Fruit fly (Drosophila melanogaster) whole organism, embryonic: ENCODE results near the gene mld.

Source experiments
- B-H2 ChIP-seq: fragments of 200-800 bp; sonication (Bioruptor generic); optimal IDR thresholded peaks from 2 replicates; lab custom pipeline; 2018; ENCODE audit warnings: missing biosample characterization, mild to moderate bottlenecking, missing genetic modification characterization
- CG11456 ChIP-seq: fragments of 200-800 bp; sonication (Bioruptor generic); IDR thresholded peaks from 3 replicates; pipeline ENCODE4 v1.3.6; 2022; ENCODE audit warnings: missing biosample characterization, missing genetic modification characterization
- CG12155 ChIP-seq: fragments of 200-800 bp; sonication (Bioruptor generic); optimal IDR thresholded peaks from 3 replicates; lab custom pipeline; 2016; ENCODE audit warnings: missing biosample characterization, missing genetic modification characterization
- CG1233 ChIP-seq: fragments of 200-800 bp; sonication (Bioruptor generic); optimal IDR thresholded peaks from 4 replicates; lab custom pipeline; 2018; ENCODE audit warnings: missing biosample characterization, mild to moderate bottlenecking, missing genetic modification characterization
- CG12744 ChIP-seq: fragments of 200-800 bp; sonication (Bioruptor generic); optimal IDR thresholded peaks from 2 replicates; lab custom pipeline; 2016; ENCODE audit warnings: missing biosample characterization, missing genetic modification characterization
- CG12769 ChIP-seq: fragments of 200-800 bp; sonication (Bioruptor generic); optimal IDR thresholded peaks from 2 replicates; lab custom pipeline; 2019; ENCODE audit warnings: missing biosample characterization, mild to moderate bottlenecking, missing genetic modification characterization, moderate library complexity
- CG14667 ChIP-seq: fragments of 200-800 bp; sonication (Bioruptor generic); IDR thresholded peaks from 2 replicates; pipeline ENCODE4 v1.3.6; 2022; ENCODE audit warnings: missing biosample characterization, missing genetic modification characterization
- CG14860 ChIP-seq: fragments of 200-800 bp; sonication (Bioruptor generic); IDR thresholded peaks from 3 replicates; pipeline ENCODE4 v1.3.6; 2022; ENCODE audit warnings: missing biosample characterization, missing genetic modification characterization; ENCODE audit not compliant: partially characterized antibody
- CG15696 ChIP-seq: fragments of 200-800 bp; sonication (Bioruptor generic); optimal IDR thresholded peaks from 2 replicates; lab custom pipeline; 2019; ENCODE audit warnings: missing biosample characterization, mild to moderate bottlenecking, missing genetic modification characterization, moderate library complexity
- CG1602 ChIP-seq: fragments of 200-800 bp; sonication (Bioruptor generic); optimal IDR thresholded peaks from 3 replicates; lab custom pipeline; 2016; ENCODE audit warnings: missing biosample characterization, missing genetic modification characterization
- CG16813 ChIP-seq: fragments of 200-800 bp; sonication (Bioruptor generic); IDR thresholded peaks from 3 replicates; pipeline ENCODE4 v1.3.6; 2022; ENCODE audit warnings: missing biosample characterization, missing genetic modification characterization; ENCODE audit not compliant: partially characterized antibody
- CG16863 ChIP-seq: fragments of 200-800 bp; sonication (Bioruptor generic); optimal IDR thresholded peaks from 3 replicates; lab custom pipeline; 2016; ENCODE audit warnings: missing biosample characterization, missing genetic modification characterization
- CG18764 ChIP-seq: fragments of 200-800 bp; sonication (Bioruptor generic); optimal IDR thresholded peaks from 3 replicates; lab custom pipeline; 2016; ENCODE audit warnings: missing biosample characterization, missing genetic modification characterization
- CG3065 ChIP-seq: fragments of 200-800 bp; sonication (Bioruptor generic); optimal IDR thresholded peaks from 2 replicates; lab custom pipeline; 2016; ENCODE audit warnings: missing biosample characterization, missing genetic modification characterization
- CG42726 ChIP-seq: fragments of 200-800 bp; sonication (Bioruptor generic); IDR thresholded peaks from 2 replicates; pipeline ENCODE4 v1.3.6; 2022; ENCODE audit warnings: missing biosample characterization, missing genetic modification characterization; ENCODE audit not compliant: partially characterized antibody
- CG6175 ChIP-seq: fragments of 200-800 bp; sonication (Bioruptor generic); IDR thresholded peaks from 3 replicates; pipeline ENCODE4 v1.3.6; 2022; ENCODE audit warnings: missing biosample characterization, missing genetic modification characterization
- CG6791 ChIP-seq: fragments of 200-800 bp; sonication (Bioruptor generic); IDR thresholded peaks from 3 replicates; pipeline ENCODE4 v1.3.6; 2022; ENCODE audit warnings: missing biosample characterization, missing genetic modification characterization; ENCODE audit not compliant: partially characterized antibody
- CG7556 ChIP-seq: fragments of 200-800 bp; sonication (Bioruptor generic); optimal IDR thresholded peaks from 2 replicates; lab custom pipeline; 2017; ENCODE audit warnings: missing biosample characterization, mild to moderate bottlenecking, missing genetic modification characterization
- CG8388 ChIP-seq: fragments of 200-800 bp; sonication (Bioruptor generic); optimal IDR thresholded peaks from 2 replicates; lab custom pipeline; 2019; ENCODE audit warnings: missing biosample characterization, mild to moderate bottlenecking, missing genetic modification characterization, moderate library complexity
- CG9817 ChIP-seq: fragments of 200-800 bp; sonication (Bioruptor generic); optimal IDR thresholded peaks from 2 replicates; lab custom pipeline; 2018; ENCODE audit warnings: missing biosample characterization, mild to moderate bottlenecking, missing genetic modification characterization, moderate library complexity
- CTCF ChIP-seq: fragments of 200-800 bp; sonication (Bioruptor generic); optimal IDR thresholded peaks from 2 replicates; lab custom pipeline; 2017; ENCODE audit warnings: missing biosample characterization, mild to moderate bottlenecking, missing genetic modification characterization, moderate library complexity
- Dbx ChIP-seq: fragments of 200-800 bp; sonication (Bioruptor generic); IDR thresholded peaks from 3 replicates; pipeline ENCODE4 v1.3.6; 2022; ENCODE audit warnings: missing biosample characterization, missing genetic modification characterization
- Dfd ChIP-seq, 2 experiments: fragments of >200 bp; optimal IDR thresholded peaks; 2 replicates each; lab custom pipeline; 2017; ENCODE audit warnings: missing biosample characterization in 2 of 2, missing genetic modification characterization in 2 of 2
- Doc3 ChIP-seq: fragments of 200-800 bp; sonication (Bioruptor generic); IDR thresholded peaks from 3 replicates; pipeline ENCODE4 v1.3.6; 2022; ENCODE audit warnings: missing biosample characterization, missing genetic modification characterization; ENCODE audit not compliant: partially characterized antibody
- HLH3B ChIP-seq: fragments of 200-800 bp; sonication (Bioruptor generic); IDR thresholded peaks from 2 replicates; pipeline ENCODE4 v1.3.6; 2022; ENCODE audit warnings: missing biosample characterization, missing genetic modification characterization
- Lpt ChIP-seq: fragments of >200 bp; optimal IDR thresholded peaks from 2 replicates; lab custom pipeline; 2018; ENCODE audit warnings: missing biosample characterization, missing genetic modification characterization
- Pdp1 ChIP-seq, 2 experiments: fragments of 200-800 bp; sonication (Bioruptor generic); optimal IDR thresholded peaks; 3 replicates each; lab custom pipeline; 2016; ENCODE audit warnings: missing biosample characterization in 2 of 2, missing genetic modification characterization in 2 of 2, mild to moderate bottlenecking in 1 of 2, moderate library complexity in 1 of 2
- Sin3A ChIP-seq: fragments of >200 bp; optimal IDR thresholded peaks from 2 replicates; lab custom pipeline; 2018
- Sry-β ChIP-seq: fragments of 200-800 bp; sonication (Bioruptor generic); optimal IDR thresholded peaks from 2 replicates; lab custom pipeline; 2018; ENCODE audit warnings: missing biosample characterization, mild to moderate bottlenecking, missing genetic modification characterization, moderate library complexity
- Sry-δ ChIP-seq: fragments of 200-800 bp; sonication (Bioruptor generic); optimal IDR thresholded peaks from 2 replicates; lab custom pipeline; 2016; ENCODE audit warnings: missing biosample characterization, missing genetic modification characterization
- Taf1 ChIP-seq: fragments of 200-800 bp; sonication (Bioruptor generic); IDR thresholded peaks from 2 replicates; pipeline ENCODE4 v1.3.6; 2022; ENCODE audit warnings: missing biosample characterization, missing genetic modification characterization
- ac ChIP-seq: fragments of 200-800 bp; sonication (Bioruptor generic); optimal IDR thresholded peaks from 3 replicates; lab custom pipeline; 2017; ENCODE audit warnings: missing biosample characterization, mild to moderate bottlenecking, missing genetic modification characterization
- bowl ChIP-seq: fragments of 200-800 bp; sonication (Bioruptor generic); IDR thresholded peaks from 2 replicates; pipeline ENCODE4 v1.3.6; 2022; ENCODE audit warnings: missing biosample characterization, missing genetic modification characterization
- da ChIP-seq: fragments of 200-800 bp; sonication (Bioruptor generic); optimal IDR thresholded peaks from 2 replicates; lab custom pipeline; 2016; ENCODE audit warnings: missing biosample characterization, missing genetic modification characterization
- ewg ChIP-seq: fragments of 200-800 bp; sonication (Bioruptor generic); optimal IDR thresholded peaks from 3 replicates; lab custom pipeline; 2017; ENCODE audit warnings: mild to moderate bottlenecking, missing biosample characterization, missing genetic modification reagents, missing genetic modification characterization
- grau ChIP-seq: fragments of 200-800 bp; optimal IDR thresholded peaks from 3 replicates; lab custom pipeline; 2019; ENCODE audit warnings: missing biosample characterization, mild to moderate bottlenecking, missing genetic modification characterization, moderate library complexity
- gsb-n ChIP-seq: fragments of 200-800 bp; sonication (Bioruptor generic); optimal IDR thresholded peaks from 3 replicates; lab custom pipeline; 2018; ENCODE audit warnings: missing biosample characterization, mild to moderate bottlenecking, missing genetic modification characterization
- jigr1 ChIP-seq: fragments of 200-800 bp; sonication (Bioruptor generic); IDR thresholded peaks from 3 replicates; pipeline ENCODE4 v1.3.6; 2022; ENCODE audit warnings: missing biosample characterization, missing genetic modification characterization
- lola ChIP-seq, 3 experiments: fragments of >200 bp in 2 of 3; fragments of 200-800 bp in 1 of 3; sonication (Bioruptor generic) in 1 of 3; optimal IDR thresholded peaks; 2 replicates each; lab custom pipeline; 2017 to 2019; ENCODE audit warnings: missing biosample characterization in 3 of 3, missing genetic modification characterization in 3 of 3, mild to moderate bottlenecking in 1 of 3, moderate library complexity in 1 of 3
- p53 ChIP-seq: fragments of 200-800 bp; sonication (Bioruptor generic); optimal IDR thresholded peaks from 2 replicates; lab custom pipeline; 2016; ENCODE audit warnings: missing biosample characterization, missing genetic modification characterization
- pros ChIP-seq: fragments of 200-800 bp; sonication (Bioruptor generic); optimal IDR thresholded peaks from 3 replicates; lab custom pipeline; 2019; ENCODE audit warnings: missing biosample characterization, mild to moderate bottlenecking, missing genetic modification characterization, moderate library complexity
- pzg ChIP-seq: fragments of 200-800 bp; sonication (Bioruptor generic); optimal IDR thresholded peaks from 3 replicates; lab custom pipeline; 2018; ENCODE audit warnings: missing biosample characterization, mild to moderate bottlenecking, missing genetic modification characterization, moderate library complexity
- repo ChIP-seq: fragments of 200-800 bp; sonication (Bioruptor generic); optimal IDR thresholded peaks from 2 replicates; lab custom pipeline; 2016; ENCODE audit warnings: missing biosample characterization, missing genetic modification characterization
- seq ChIP-seq: fragments of 200-800 bp; sonication (Bioruptor generic); IDR thresholded peaks from 2 replicates; pipeline ENCODE4 v1.3.6; 2022; ENCODE audit warnings: missing biosample characterization, missing genetic modification characterization
- shn ChIP-seq: fragments of 200-800 bp; sonication (Bioruptor generic); optimal IDR thresholded peaks from 3 replicates; lab custom pipeline; 2016; ENCODE audit warnings: missing biosample characterization, missing genetic modification characterization
- slou ChIP-seq: fragments of 200-800 bp; sonication (Bioruptor generic); optimal IDR thresholded peaks from 3 replicates; lab custom pipeline; 2016; ENCODE audit warnings: missing biosample characterization, missing genetic modification characterization
- tgo ChIP-seq: fragments of 200-800 bp; sonication (Bioruptor generic); IDR thresholded peaks from 3 replicates; pipeline ENCODE4 v1.3.6; 2022; ENCODE audit warnings: missing biosample characterization, missing genetic modification characterization
- usp ChIP-seq: fragments of >200 bp; optimal IDR thresholded peaks from 2 replicates; lab custom pipeline; 2017; ENCODE audit warnings: missing biosample characterization, missing genetic modification characterization
- vnd ChIP-seq: fragments of 200-800 bp; sonication (Bioruptor generic); IDR thresholded peaks from 3 replicates; pipeline ENCODE4 v1.3.6; 2022; ENCODE audit warnings: missing biosample characterization, missing genetic modification characterization; ENCODE audit not compliant: partially characterized antibody
- wor ChIP-seq: fragments of 200-800 bp; sonication (Bioruptor generic); IDR thresholded peaks from 2 replicates; pipeline ENCODE4 v1.3.6; 2022; ENCODE audit warnings: missing biosample characterization, missing genetic modification characterization
- zen ChIP-seq: fragments of 200-800 bp; sonication (Bioruptor generic); optimal IDR thresholded peaks from 3 replicates; lab custom pipeline; 2018; ENCODE audit warnings: missing biosample characterization, mild to moderate bottlenecking, missing genetic modification characterization, moderate library complexity

mld gene

dm6 chr3R:24654770-24655322 is 69.4 kb downstream of the mld start, which contains the start of the genes CG31125 and CG6695 (continued):
- no peak for TF ChIP-seq bowl (GFP tag; lab: Robert Waterston, UW)
- TF ChIP-seq Doc3 (GFP tag; lab: Robert Waterston, UW) = peak; percentile 74
- TF ChIP-seq repo = peak; percentile 23
- TF ChIP-seq HLH3B (GFP tag; lab: Robert Waterston, UW) = no peak
- TF ChIP-seq pzg (GFP tag; lab: Kevin White, UChicago) = peak; percentile 91
- TF ChIP-seq CG14860 (GFP tag; lab: Robert Waterston, UW) = peak; percentile 64
- no peak for TF ChIP-seq wor (GFP tag; lab: Robert Waterston, UW)
- peak; percentile 47 for TF ChIP-seq grau (tag; lab: Kevin White, UChicago)
- TF ChIP-seq CG1602 (GFP tag; lab: Kevin White, UChicago) = peak; percentile 41
- peak; percentile 98 for TF ChIP-seq ewg (GFP tag; lab: Kevin White, UChicago)
- TF ChIP-seq pros (GFP tag; lab: Kevin White, UChicago) = no peak
- TF ChIP-seq CG3065 (GFP tag; lab: Kevin White, UChicago) = no peak
- peak; percentile 24 for TF ChIP-seq CG1233 (GFP tag; lab: Kevin White, UChicago)
- TF ChIP-seq Dfd (GFP tag; optimal IDR thresholded peaks at IDR 0.05; lab: Kevin White, UChicago) = no peak
- TF ChIP-seq B-H2 = peak; percentile 63
- peak; percentile 98 for TF ChIP-seq Sry-δ
- TF ChIP-seq Sry-β = no peak
- TF ChIP-seq lola (GFP tag; optimal IDR thresholded peaks at IDR 0.05; lab: Kevin White, UChicago) = peak in 1 of 3 experiments; percentile 44
- no peak for TF ChIP-seq jigr1 (GFP tag; lab: Robert Waterston, UW)
- no peak for TF ChIP-seq slou
- peak; percentile 97 for TF ChIP-seq Sin3A (lab: Kevin White, UChicago)
- no peak for TF ChIP-seq usp (GFP tag; lab: Kevin White, UChicago)
- TF ChIP-seq CG42726 (GFP tag; lab: Robert Waterston, UW) = 0 out of 2 replicates have a peak, but pooled peaks have one; percentile 38
- TF ChIP-seq Taf1 (GFP tag; lab: Robert Waterston, UW) = no peak
- TF ChIP-seq CG9817 (tag; lab: Kevin White, UChicago) = peak; percentile 42
- peak; percentile 63; the same call in 1 of the 3 replicates for TF ChIP-seq CG11456 (GFP tag; lab: Robert Waterston, UW)
- no peak for TF ChIP-seq Lpt (GFP tag; lab: Kevin White, UChicago)
- TF ChIP-seq CG12155 = peak; percentile 74
- TF ChIP-seq CG12744 (GFP tag; lab: Kevin White, UChicago) = peak; percentile 51
- TF ChIP-seq da (GFP tag; lab: Kevin White, UChicago) = no peak
- TF ChIP-seq CG16813 (GFP tag; lab: Robert Waterston, UW) = peak; percentile 88
- no peak for TF ChIP-seq CG6175 (GFP tag; lab: Robert Waterston, UW)
- 0 out of 2 replicates have a peak, but pooled peaks have one; percentile 8 for TF ChIP-seq CG14667
- peak; percentile 53 for TF ChIP-seq CG15696 (tag; lab: Kevin White, UChicago)
- TF ChIP-seq CG6791 (GFP tag; lab: Robert Waterston, UW) = peak; percentile 86
- no peak; the same call in 2 of the 3 replicates for TF ChIP-seq tgo
- peak; percentile 61; the same call in 2 of the 3 replicates for TF ChIP-seq Dbx (GFP tag; lab: Robert Waterston, UW)
- peak; percentile 34 for TF ChIP-seq CG7556 (GFP tag; lab: Kevin White, UChicago)
- TF ChIP-seq vnd (GFP tag; lab: Robert Waterston, UW) = peak; percentile 73
- TF ChIP-seq Pdp1 (GFP tag; optimal IDR thresholded peaks at IDR 0.05; lab: Kevin White, UChicago) = peak; percentile 63 to 96
- no peak for TF ChIP-seq gsb-n (tag; lab: Kevin White, UChicago)
- TF ChIP-seq shn (GFP tag; lab: Kevin White, UChicago) = peak; percentile 74
- peak; percentile 52 for TF ChIP-seq p53 (GFP tag; lab: Kevin White, UChicago)
- TF ChIP-seq CG8388 (GFP tag; lab: Kevin White, UChicago) = peak; percentile 12
- no peak for TF ChIP-seq CG12769 (tag; lab: Kevin White, UChicago)
- no peak for TF ChIP-seq seq (GFP tag; lab: Robert Waterston, UW)
- no peak for TF ChIP-seq CG18764
- peak; percentile 48 for TF ChIP-seq CG16863 (GFP tag; lab: Kevin White, UChicago)
- TF ChIP-seq zen (tag; lab: Kevin White, UChicago) = peak; percentile 56
- no peak for TF ChIP-seq ac (GFP tag; lab: Kevin White, UChicago)
- TF ChIP-seq CTCF = no peak
